Worm (Caenorhabditis elegans) whole organism, L2 larva: ENCODE data around the gene parn-2.

Experiments
- C34F6.9 ChIP-seq: fragments of 150-350 bp; optimal IDR thresholded peaks from 2 replicates; lab custom pipeline; 2014; ENCODE audit warnings: missing biosample characterization, missing genetic modification characterization
- F13H6.1 ChIP-seq: sonication (generic microtip); optimal IDR thresholded peaks from 2 replicates; lab custom pipeline; 2016; ENCODE audit warnings: missing genetic modification characterization, missing compliant biosample characterization
- R02D3.7 ChIP-seq: fragments of 150-350 bp; optimal IDR thresholded peaks from 2 replicates; lab custom pipeline; 2014; ENCODE audit warnings: missing biosample characterization, missing genetic modification characterization
- Y55F3AM.14 ChIP-seq: fragments of 200-800 bp; sonication (Bioruptor generic); optimal IDR thresholded peaks from 2 replicates; lab custom pipeline; 2018; ENCODE audit warnings: mild to moderate bottlenecking, missing genetic modification characterization, missing compliant biosample characterization
- ZK546.5 ChIP-seq: sonication (generic microtip); optimal IDR thresholded peaks from 2 replicates; lab custom pipeline; 2017; ENCODE audit warnings: missing biosample characterization, missing genetic modification characterization
- aly-2 ChIP-seq: fragments of 150-350 bp; optimal IDR thresholded peaks from 2 replicates; lab custom pipeline; 2014; ENCODE audit warnings: missing biosample characterization, missing genetic modification characterization
- ama-1 ChIP-seq: fragments of 150-350 bp; optimal IDR thresholded peaks from 2 replicates; lab custom pipeline; 2018; ENCODE audit warnings: inconsistent platforms
- blmp-1 ChIP-seq: sonication (generic microtip); optimal IDR thresholded peaks from 2 replicates; lab custom pipeline; 2017; ENCODE audit warnings: missing genetic modification characterization, mild to moderate bottlenecking, missing compliant biosample characterization, antibody characterized with exemption, moderate library complexity; ENCODE audit not compliant: insufficient read depth
- ceh-16 ChIP-seq: fragments of 150-350 bp; optimal IDR thresholded peaks from 2 replicates; lab custom pipeline; 2014; ENCODE audit warnings: missing biosample characterization, missing genetic modification characterization
- ceh-82 ChIP-seq: fragments of 150-350 bp; optimal IDR thresholded peaks from 2 replicates; lab custom pipeline; 2014; ENCODE audit warnings: missing biosample characterization, missing genetic modification characterization
- crh-2 ChIP-seq: sonication (generic microtip); optimal IDR thresholded peaks from 2 replicates; lab custom pipeline; 2017; ENCODE audit warnings: missing biosample characterization, missing genetic modification characterization
- dmd-4 ChIP-seq: sonication (generic microtip); optimal IDR thresholded peaks from 2 replicates; lab custom pipeline; 2017; ENCODE audit warnings: missing biosample characterization, missing genetic modification characterization
- egl-27 ChIP-seq: sonication (generic microtip); optimal IDR thresholded peaks from 3 replicates; lab custom pipeline; 2017; ENCODE audit warnings: missing biosample characterization, missing genetic modification reagents, missing genetic modification characterization
- elt-3 ChIP-seq: sonication (generic microtip); optimal IDR thresholded peaks from 2 replicates; lab custom pipeline; 2017; ENCODE audit warnings: missing biosample characterization, missing genetic modification characterization
- fos-1 ChIP-seq: fragments of 150-350 bp; optimal IDR thresholded peaks from 2 replicates; lab custom pipeline; 2014; ENCODE audit warnings: missing biosample characterization, missing genetic modification characterization
- gmeb-1 ChIP-seq: fragments of 150-350 bp; optimal IDR thresholded peaks from 2 replicates; lab custom pipeline; 2014; ENCODE audit warnings: missing biosample characterization, missing genetic modification characterization
- lin-11 ChIP-seq: fragments of 150-350 bp; sonication (generic microtip); optimal IDR thresholded peaks from 2 replicates; lab custom pipeline; 2014; ENCODE audit warnings: missing biosample characterization, missing genetic modification characterization, inconsistent platforms, mixed read lengths
- lin-39 ChIP-seq: fragments of 150-350 bp; optimal IDR thresholded peaks from 2 replicates; lab custom pipeline; 2014; ENCODE audit warnings: missing biosample characterization, missing genetic modification reagents, missing genetic modification characterization
- lsy-2 ChIP-seq, 2 experiments: fragments of 150-350 bp in 1 of 2; sonication (generic microtip) in 1 of 2; optimal IDR thresholded peaks; 2 replicates each; lab custom pipeline; 2014 to 2017; ENCODE audit warnings: missing biosample characterization in 2 of 2, missing genetic modification characterization in 2 of 2
- mab-5 ChIP-seq: fragments of 150-350 bp; optimal IDR thresholded peaks from 2 replicates; lab custom pipeline; 2014; ENCODE audit warnings: missing biosample characterization, missing genetic modification characterization
- mdl-1 ChIP-seq, 2 experiments: fragments of 150-350 bp in 1 of 2; sonication (generic microtip) in 1 of 2; optimal IDR thresholded peaks; 2 replicates each; lab custom pipeline; 2017; ENCODE audit warnings: missing biosample characterization in 2 of 2, missing genetic modification characterization in 2 of 2
- nhr-12 ChIP-seq: fragments of 150-350 bp; optimal IDR thresholded peaks from 2 replicates; lab custom pipeline; 2014; ENCODE audit warnings: missing biosample characterization, missing genetic modification characterization
- nhr-21 ChIP-seq: fragments of 150-350 bp; optimal IDR thresholded peaks from 2 replicates; lab custom pipeline; 2014; ENCODE audit warnings: missing biosample characterization, missing genetic modification characterization
- nhr-23 ChIP-seq: fragments of 150-350 bp; optimal IDR thresholded peaks from 2 replicates; lab custom pipeline; 2014; ENCODE audit warnings: missing biosample characterization, missing genetic modification reagents, missing genetic modification characterization
- nhr-25 ChIP-seq: fragments of 150-350 bp; sonication (generic microtip); optimal IDR thresholded peaks from 3 replicates; lab custom pipeline; 2014; ENCODE audit warnings: missing biosample characterization, missing genetic modification characterization
- peb-1 ChIP-seq: fragments of 150-350 bp; optimal IDR thresholded peaks from 2 replicates; lab custom pipeline; 2014; ENCODE audit warnings: missing biosample characterization, missing genetic modification characterization
- sem-4 ChIP-seq: fragments of 150-350 bp; optimal IDR thresholded peaks from 2 replicates; lab custom pipeline; 2014; ENCODE audit warnings: missing biosample characterization, missing genetic modification reagents, missing genetic modification characterization
- skn-1 ChIP-seq: sonication (generic microtip); optimal IDR thresholded peaks from 2 replicates; lab custom pipeline; 2017; ENCODE audit warnings: missing biosample characterization, missing genetic modification characterization
- sma-9 ChIP-seq, 2 experiments: fragments of 150-350 bp in 1 of 2; sonication (generic microtip) in 1 of 2; optimal IDR thresholded peaks; 2 replicates each; lab custom pipeline; 2014 to 2016; ENCODE audit warnings: missing genetic modification characterization in 2 of 2, mild to moderate bottlenecking in 1 of 2, missing biosample characterization in 1 of 2, missing compliant biosample characterization in 1 of 2, missing genetic modification reagents in 1 of 2, moderate library complexity in 1 of 2
- snpc-4 ChIP-seq: fragments of 150-350 bp; optimal IDR thresholded peaks from 2 replicates; lab custom pipeline; 2014; ENCODE audit warnings: missing biosample characterization, missing genetic modification characterization
- unc-39 ChIP-seq: fragments of 150-350 bp; optimal IDR thresholded peaks from 2 replicates; lab custom pipeline; 2014; ENCODE audit warnings: missing biosample characterization, missing genetic modification characterization
- unc-55 ChIP-seq: fragments of 150-350 bp; sonication (generic microtip); optimal IDR thresholded peaks from 3 replicates; lab custom pipeline; 2014; ENCODE audit warnings: missing biosample characterization, missing genetic modification reagents, missing genetic modification characterization
- unc-62 ChIP-seq: fragments of 150-350 bp; optimal IDR thresholded peaks from 2 replicates; lab custom pipeline; 2014; ENCODE audit warnings: missing biosample characterization, missing genetic modification reagents, missing genetic modification characterization
- ztf-1 ChIP-seq: fragments of 200-800 bp; sonication (Bioruptor generic); conservative IDR thresholded peaks from 2 replicates; pipeline ENCODE4 v1.3.6; 2022; ENCODE audit warnings: missing genetic modification characterization, missing compliant biosample characterization
- ztf-11 ChIP-seq: sonication (generic microtip); optimal IDR thresholded peaks from 2 replicates; lab custom pipeline; 2017; ENCODE audit warnings: missing biosample characterization, missing genetic modification characterization
- ztf-4 ChIP-seq: fragments of 150-350 bp; optimal IDR thresholded peaks from 2 replicates; lab custom pipeline; 2014; ENCODE audit warnings: missing biosample characterization, missing genetic modification characterization

Gene parn-2

DNA sequence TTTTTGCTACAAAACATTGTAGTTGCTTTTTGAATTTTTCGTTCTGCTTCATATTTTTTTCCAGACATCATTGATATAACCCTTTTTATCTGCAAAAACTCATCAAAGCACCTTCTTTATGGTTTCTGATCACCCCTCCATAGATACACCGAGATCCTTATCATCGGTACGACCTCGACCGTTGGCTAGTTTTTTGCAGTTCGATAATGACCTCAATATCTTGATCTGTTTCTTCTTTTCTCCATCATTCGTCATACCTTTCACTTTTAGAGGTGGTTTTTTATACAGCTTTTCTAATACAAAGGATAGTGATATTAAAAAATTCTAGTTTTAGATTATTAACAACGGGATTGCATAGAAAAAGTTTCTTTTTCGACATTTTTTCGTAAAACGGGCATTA, 17.0 kb downstream of the parn-2 start (continued):
- TF ChIP-seq Y55F3AM.14 (GFP tag; lab: Kevin White, UChicago): no peak
- TF ChIP-seq snpc-4 (tag; lab: Kevin White, UChicago): no peak
- no peak for TF ChIP-seq F13H6.1 (tag; lab: Kevin White, UChicago)
- TF ChIP-seq nhr-23 (tag; lab: Kevin White, UChicago): no peak
- TF ChIP-seq dmd-4: no peak
- TF ChIP-seq mab-5: no peak
- no peak for TF ChIP-seq unc-39 (tag; lab: Kevin White, UChicago)
- TF ChIP-seq nhr-12 (tag; lab: Kevin White, UChicago): no peak
- TF ChIP-seq ztf-1 (GFP tag; lab: Robert Waterston, UW): no peak
- no peak for TF ChIP-seq ztf-4 (tag; lab: Kevin White, UChicago)
- peak; percentile 51 for TF ChIP-seq sem-4
- no peak for TF ChIP-seq C34F6.9
- no peak for TF ChIP-seq crh-2 (tag; lab: Kevin White, UChicago)
- no peak for TF ChIP-seq ztf-11 (tag; lab: Kevin White, UChicago)
- TF ChIP-seq unc-62 (GFP tag; lab: Kevin White, UChicago): no peak
- TF ChIP-seq gmeb-1 (tag; lab: Kevin White, UChicago): no peak
- no peak for TF ChIP-seq ZK546.5 (tag; lab: Kevin White, UChicago)
- TF ChIP-seq nhr-21 (tag; lab: Kevin White, UChicago): peak; percentile 37

DNA sequence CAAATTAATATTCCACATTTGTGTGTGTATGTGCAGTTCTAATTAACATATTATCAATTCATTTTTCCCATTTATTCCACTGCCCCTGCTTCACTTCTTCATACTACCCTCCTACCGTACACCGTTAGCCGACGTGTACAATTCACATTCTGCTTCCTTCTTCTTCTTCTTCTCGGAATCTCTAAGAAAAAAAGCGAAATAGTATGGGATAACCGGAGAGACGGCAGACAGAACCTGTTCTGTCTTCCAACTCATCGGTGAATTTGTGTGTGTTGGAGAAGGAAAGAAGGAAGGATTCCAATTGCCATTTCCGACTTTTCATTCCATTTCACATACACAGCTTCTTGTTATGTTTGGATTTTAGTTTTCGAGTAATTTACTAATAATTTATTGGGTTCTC, 18.9 kb downstream of the parn-2 start:
- TF ChIP-seq nhr-21 (tag; lab: Kevin White, UChicago): peak; percentile 26
- peak; percentile 46 for TF ChIP-seq nhr-25 (tag; lab: Kevin White, UChicago)
- peak in 1 of 2 experiments; percentile 67 for TF ChIP-seq lsy-2 (tag; optimal IDR thresholded peaks at IDR 0.05; lab: Kevin White, UChicago)
- no peak for TF ChIP-seq ceh-16 (tag; lab: Kevin White, UChicago)
- peak; percentile 26 for TF ChIP-seq egl-27
- TF ChIP-seq unc-62 (GFP tag; lab: Kevin White, UChicago): no peak
- peak; percentile 52 for TF ChIP-seq fos-1 (tag; lab: Kevin White, UChicago)

DNA sequence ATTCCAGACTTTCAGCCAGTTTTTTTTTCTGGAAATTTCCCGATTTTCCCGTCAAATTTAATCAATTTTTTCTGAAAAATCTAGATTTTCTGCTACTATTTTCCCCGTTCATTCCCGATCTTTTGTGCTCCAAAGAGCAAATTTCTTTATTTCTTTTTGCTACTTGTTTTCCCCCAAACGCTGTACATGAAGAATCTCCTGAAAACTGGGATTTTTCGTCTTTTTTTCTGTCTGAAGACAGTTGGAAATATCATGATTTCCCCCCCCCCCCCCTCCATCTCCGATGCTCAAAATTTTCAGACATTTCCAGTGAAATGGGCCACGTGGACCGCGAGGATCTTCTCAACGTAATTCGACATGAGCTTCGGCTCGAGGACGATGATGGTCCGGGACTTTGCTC, 28.4 kb downstream of the parn-2 start, which contains the start of gene sinh-1:
TSS of gene sinh-1 (plus strand) at position 301 of the 400 bp plus-strand sequence.
- TF ChIP-seq egl-27 (no peak), sma-9 (GFP tag; optimal IDR thresholded peaks at IDR 0.05; lab: Kevin White, UChicago) (no peak), sma-9 (tag; optimal IDR thresholded peaks at IDR 0.05; lab: Kevin White, UChicago) (no peak), crh-2 (tag; lab: Kevin White, UChicago) (no peak), mab-5 (no peak), aly-2 (tag; lab: Kevin White, UChicago) (no peak), sem-4 (no peak), skn-1 (no peak), snpc-4 (tag; lab: Kevin White, UChicago) (no peak), lin-39 (no peak), mdl-1 (tag; optimal IDR thresholded peaks at IDR 0.05; lab: Kevin White, UChicago) (no peak), C34F6.9 (no peak), unc-55 (GFP tag; lab: Kevin White, UChicago) (no peak), lin-11 (tag; lab: Kevin White, UChicago) (no peak)

DNA sequence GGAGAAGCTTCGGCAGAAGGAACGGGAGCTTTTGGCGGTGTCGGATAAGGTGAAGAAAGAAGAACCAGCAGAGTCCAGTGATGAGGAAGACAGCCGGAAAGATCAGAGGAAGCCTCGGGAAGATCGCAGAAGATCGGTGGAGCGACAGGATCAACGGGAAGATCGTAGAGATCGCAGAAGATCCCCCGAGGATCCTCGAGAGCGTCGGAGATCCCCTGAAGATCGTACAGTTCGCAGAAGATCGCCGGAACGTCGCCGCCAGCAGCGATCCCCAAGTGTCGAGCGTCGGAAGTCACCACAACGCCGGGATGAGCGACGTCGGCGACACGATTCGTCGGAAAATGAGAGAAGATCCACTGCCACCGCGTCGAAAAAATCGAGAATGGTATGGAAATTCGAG, 30.2 kb downstream of the parn-2 start:
- TF ChIP-seq peb-1 (tag; lab: Kevin White, UChicago): no peak
- no peak for TF ChIP-seq F13H6.1 (tag; lab: Kevin White, UChicago)
- TF ChIP-seq ama-1 (lab: Kevin White, UChicago): no peak
- no peak for TF ChIP-seq lsy-2 (tag; optimal IDR thresholded peaks at IDR 0.05; lab: Kevin White, UChicago)
- TF ChIP-seq ZK546.5 (tag; lab: Kevin White, UChicago): no peak
- no peak for TF ChIP-seq ztf-4 (tag; lab: Kevin White, UChicago)
- TF ChIP-seq blmp-1 (tag; lab: Kevin White, UChicago): no peak
- no peak for TF ChIP-seq sma-9 (GFP tag; optimal IDR thresholded peaks at IDR 0.05; lab: Kevin White, UChicago)
- TF ChIP-seq sma-9 (tag; optimal IDR thresholded peaks at IDR 0.05; lab: Kevin White, UChicago): no peak
- TF ChIP-seq ceh-82: no peak
- TF ChIP-seq elt-3: no peak
- TF ChIP-seq lin-39: no peak
- no peak for TF ChIP-seq R02D3.7 (tag; lab: Kevin White, UChicago)
- TF ChIP-seq mdl-1 (tag; optimal IDR thresholded peaks at IDR 0.05; lab: Kevin White, UChicago): no peak
- TF ChIP-seq unc-39 (tag; lab: Kevin White, UChicago): no peak
- TF ChIP-seq ztf-1 (GFP tag; lab: Robert Waterston, UW): no peak
- TF ChIP-seq crh-2 (tag; lab: Kevin White, UChicago): no peak
- TF ChIP-seq unc-62 (GFP tag; lab: Kevin White, UChicago): no peak
- TF ChIP-seq snpc-4 (tag; lab: Kevin White, UChicago): no peak
